Fruit fly (Drosophila melanogaster): ENCODE data around the gene lark.

DNA sequence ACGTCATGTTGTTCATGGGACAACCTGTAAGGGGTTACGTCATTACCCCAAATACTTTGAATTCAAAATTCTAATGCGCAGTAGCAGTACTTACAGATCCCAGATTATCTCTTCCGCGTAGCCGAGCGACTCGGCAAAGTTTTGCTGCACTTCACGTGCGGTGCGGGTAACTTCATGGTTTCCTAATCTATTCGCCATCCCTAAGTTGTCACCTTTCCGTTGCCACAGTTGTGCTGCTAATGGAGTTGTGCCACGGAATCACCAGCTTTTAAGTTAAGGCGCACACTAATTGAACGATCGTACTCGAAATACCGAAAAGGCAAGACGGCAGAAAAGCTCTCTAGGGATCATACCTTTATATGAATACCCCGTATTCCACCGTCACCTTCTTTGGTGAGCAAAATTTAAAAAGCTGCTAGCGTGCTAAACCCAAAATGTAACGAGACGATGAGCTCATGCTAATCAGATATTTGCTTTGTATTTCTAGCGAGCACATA lies 20.8 kb downstream of the lark start, which contains the start of gene pst:
- TF ChIP-seq ttk (optimal IDR thresholded peaks at IDR 0.05) (no peak), psq (optimal IDR thresholded peaks at IDR 0.05) (no peak), insv (optimal IDR thresholded peaks at IDR 0.05) (no peak), Sin3A (optimal IDR thresholded peaks at IDR 0.05) (no peak), Myc (optimal IDR thresholded peaks at IDR 0.05) (no peak)

All from Kc167 (cell line).